Fruit fly (Drosophila melanogaster): ENCODE data around the gene CG31248.

Gene CG31248

dm6 chr3R:7122172-7123072, 6.7 kb upstream of the CG31248 start (continued):
- TF ChIP-seq pfk (GFP tag; optimal IDR thresholded peaks at IDR 0.05) (no peak), CG11696 (GFP tag; IDR thresholded peaks at IDR 0.05) (no peak), Opbp (GFP tag; IDR thresholded peaks at IDR 0.05; ENCODE audit: partially characterized antibody) (no peak), Dad (GFP tag; optimal IDR thresholded peaks at IDR 0.05) (no peak), CG3065 (GFP tag; optimal IDR thresholded peaks at IDR 0.05) (no peak), Sry-δ (GFP tag; optimal IDR thresholded peaks at IDR 0.05) (no peak), CG31388 (GFP tag; optimal IDR thresholded peaks at IDR 0.05) (no peak), gcm2 (GFP tag; optimal IDR thresholded peaks at IDR 0.05) (no peak), ara (GFP tag; IDR thresholded peaks at IDR 0.05) (no peak), CG32767 (GFP tag; IDR thresholded peaks at IDR 0.05) (no peak), CG7372 (GFP tag; IDR thresholded peaks at IDR 0.05) (no peak), MTF-1 (GFP tag; optimal IDR thresholded peaks at IDR 0.05; ENCODE audit: borderline replicate concordance) (no peak), BEAF-32 (GFP tag; optimal IDR thresholded peaks at IDR 0.05) (no peak), Trl (optimal IDR thresholded peaks at IDR 0.05) (peak in 1 of 2 experiments; percentile 5), Trl (GFP tag; optimal IDR thresholded peaks at IDR 0.05) (no peak), CG15073 (GFP tag; optimal IDR thresholded peaks at IDR 0.05) (no peak), CG14014 (GFP tag; IDR thresholded peaks at IDR 0.05) (no peak), gro (GFP tag; optimal IDR thresholded peaks at IDR 0.05) (no peak), da (GFP tag; optimal IDR thresholded peaks at IDR 0.05) (no peak), sima (GFP tag; optimal IDR thresholded peaks at IDR 0.05) (no peak), E2f1 (GFP tag; IDR thresholded peaks at IDR 0.05) (no peak), Abd-B (GFP tag; optimal IDR thresholded peaks at IDR 0.05) (no peak), CG9727 (GFP tag; optimal IDR thresholded peaks at IDR 0.05) (peak; percentile 2), bbx (GFP tag; IDR thresholded peaks at IDR 0.05; ENCODE audit: partially characterized antibody) (no peak), HLHmδ (GFP tag; optimal IDR thresholded peaks at IDR 0.05) (no peak), cg (GFP tag; optimal IDR thresholded peaks at IDR 0.05) (peak; percentile 56), Bgb (GFP tag; IDR thresholded peaks at IDR 0.05; ENCODE audit: partially characterized antibody) (peak; percentile 15; the same call in 1 of the 2 replicates), gem (tag; optimal IDR thresholded peaks at IDR 0.05) (peak; percentile 19), Blimp-1 (GFP tag; optimal IDR thresholded peaks at IDR 0.05) (peak; percentile 64), Dip3 (GFP tag; optimal IDR thresholded peaks at IDR 0.05) (no peak), CG15514 (GFP tag; optimal IDR thresholded peaks at IDR 0.05) (no peak), gcm (GFP tag; optimal IDR thresholded peaks at IDR 0.05) (peak; percentile 99), D19B (GFP tag; optimal IDR thresholded peaks at IDR 0.05) (no peak), cato (GFP tag; optimal IDR thresholded peaks at IDR 0.05; ENCODE audit: borderline replicate concordance) (no peak), Camta (GFP tag; optimal IDR thresholded peaks at IDR 0.05) (no peak), Scr (GFP tag; IDR thresholded peaks at IDR 0.05; ENCODE audit: partially characterized antibody) (no peak), Bdp1 (GFP tag; optimal IDR thresholded peaks at IDR 0.05) (no peak), CG4282 (GFP tag; optimal IDR thresholded peaks at IDR 0.05) (no peak), CG12219 (GFP tag; optimal IDR thresholded peaks at IDR 0.05) (no peak), lilli (GFP tag; optimal IDR thresholded peaks at IDR 0.05) (no peak), h (optimal IDR thresholded peaks at IDR 0.05) (no peak), HLH54F (GFP tag; optimal IDR thresholded peaks at IDR 0.05) (no peak), Side (GFP tag; optimal IDR thresholded peaks at IDR 0.05) (no peak), crc (GFP tag; optimal IDR thresholded peaks at IDR 0.05) (no peak), nmo (GFP tag; optimal IDR thresholded peaks at IDR 0.05) (peak; percentile 29), CTCF (GFP tag; optimal IDR thresholded peaks at IDR 0.05) (no peak), ap (GFP tag; IDR thresholded peaks at IDR 0.05) (no peak), CG10543 (GFP tag; optimal IDR thresholded peaks at IDR 0.05) (no peak), CG9876 (GFP tag; optimal IDR thresholded peaks at IDR 0.05) (no peak), croc (GFP tag; conservative IDR thresholded peaks at IDR 0.05) (no peak)

Data from whole organism, embryonic.